Worm (Caenorhabditis elegans): ENCODE results near the gene ZC239.16.

- TF ChIP-seq elt-1 (tag; optimal IDR thresholded peaks at IDR 0.05) (no peak), nhr-237 (tag; optimal IDR thresholded peaks at IDR 0.05) (no peak), dmd-4 (tag; optimal IDR thresholded peaks at IDR 0.05) (no peak)
Measured at ce11 chrII:3267365-3267764, 42.2 kb upstream of the ZC239.16 start, which contains the start of gene F02E11.7.

Measured in whole organism, L2 larva.